Fruit fly (Drosophila melanogaster) whole organism, wandering third instar larva: ENCODE data around the gene Abi.

Source experiments
- Abd-B ChIP-seq: fragments of >200 bp; optimal IDR thresholded peaks from 2 replicates; lab custom pipeline; 2017; ENCODE audit warnings: missing biosample characterization, missing genetic modification characterization
- CrebA ChIP-seq: fragments of 200-800 bp; sonication (Bioruptor generic); optimal IDR thresholded peaks from 2 replicates; lab custom pipeline; 2016; ENCODE audit warnings: missing biosample characterization, mild to moderate bottlenecking, missing genetic modification characterization, borderline replicate concordance
- Dfd ChIP-seq: fragments of >200 bp; optimal IDR thresholded peaks from 2 replicates; lab custom pipeline; 2017; ENCODE audit warnings: missing biosample characterization, missing genetic modification characterization
- Dif ChIP-seq: fragments of 200-275, 200-300 bp; sonication (Bioruptor generic); optimal IDR thresholded peaks from 2 replicates; lab custom pipeline; 2018; ENCODE audit warnings: missing biosample characterization, missing genetic modification characterization; ENCODE audit not compliant: partially characterized antibody
- Hr78 ChIP-seq: fragments of >200 bp; optimal IDR thresholded peaks from 2 replicates; lab custom pipeline; 2017; ENCODE audit warnings: missing biosample characterization, missing genetic modification characterization
- Jra ChIP-seq: sonication (Bioruptor generic); optimal IDR thresholded peaks from 2 replicates; lab custom pipeline; 2016; ENCODE audit warnings: missing biosample characterization, missing genetic modification characterization
- OdsH ChIP-seq: fragments of 200-800 bp; sonication (Bioruptor generic); optimal IDR thresholded peaks from 2 replicates; lab custom pipeline; 2016; ENCODE audit warnings: missing biosample characterization, mild to moderate bottlenecking, missing genetic modification characterization
- Vsx2 ChIP-seq: fragments of 200-300, 225-300 bp; sonication (Bioruptor generic); optimal IDR thresholded peaks from 2 replicates; lab custom pipeline; 2018; ENCODE audit warnings: missing biosample characterization, missing genetic modification characterization; ENCODE audit not compliant: partially characterized antibody
- ey ChIP-seq: fragments of 200-800 bp; sonication (Bioruptor generic); optimal IDR thresholded peaks from 2 replicates; lab custom pipeline; 2016; ENCODE audit warnings: missing biosample characterization, missing genetic modification characterization
- lola ChIP-seq: fragments of >200 bp; optimal IDR thresholded peaks from 2 replicates; lab custom pipeline; 2017; ENCODE audit warnings: missing biosample characterization, missing genetic modification characterization
- pan ChIP-seq: fragments of >200 bp; optimal IDR thresholded peaks from 2 replicates; lab custom pipeline; 2017
- tai ChIP-seq: sonication (Bioruptor generic); optimal IDR thresholded peaks from 2 replicates; lab custom pipeline; 2016; ENCODE audit warnings: missing biosample characterization, missing genetic modification characterization
- woc ChIP-seq: sonication (Bioruptor generic); optimal IDR thresholded peaks from 2 replicates; lab custom pipeline; 2016; ENCODE audit warnings: missing biosample characterization, mild to moderate bottlenecking, missing genetic modification characterization

The Abi gene

DNA sequence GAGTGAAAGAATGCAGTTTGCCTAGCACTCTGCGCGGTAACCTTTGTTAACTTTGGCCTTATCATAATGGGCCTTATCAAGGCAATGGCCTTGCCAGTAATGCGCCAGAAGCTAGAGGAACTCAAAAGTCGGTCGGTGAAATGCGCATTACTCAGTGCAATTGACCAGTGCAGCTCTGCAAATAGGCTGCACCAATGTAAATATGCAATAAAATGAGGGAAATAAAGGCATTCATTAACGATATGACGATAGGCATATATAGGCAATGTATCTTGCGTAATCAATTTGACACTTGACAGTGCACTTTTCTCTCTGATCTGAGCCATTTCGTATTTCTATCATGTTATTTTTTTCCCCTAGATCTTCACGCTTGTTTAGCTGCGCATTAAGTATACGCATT is 52.1 kb downstream of the Abi start:
- TF ChIP-seq lola (no peak), Abd-B (no peak), ey (GFP tag; lab: Kevin White, UChicago) (no peak), tai (GFP tag; lab: Kevin White, UChicago) (no peak), CrebA (GFP tag; lab: Kevin White, UChicago) (no peak), Dif (GFP tag; lab: Kevin White, UChicago) (no peak), pan (lab: Kevin White, UChicago) (no peak), Jra (GFP tag; lab: Kevin White, UChicago) (no peak), Hr78 (GFP tag; lab: Kevin White, UChicago) (no peak), Dfd (GFP tag; lab: Kevin White, UChicago) (no peak), Vsx2 (GFP tag; lab: Kevin White, UChicago) (no peak), woc (GFP tag; lab: Kevin White, UChicago) (no peak), OdsH (no peak)
